Worm (Caenorhabditis elegans): ENCODE data around the gene nhr-127.

DNA sequence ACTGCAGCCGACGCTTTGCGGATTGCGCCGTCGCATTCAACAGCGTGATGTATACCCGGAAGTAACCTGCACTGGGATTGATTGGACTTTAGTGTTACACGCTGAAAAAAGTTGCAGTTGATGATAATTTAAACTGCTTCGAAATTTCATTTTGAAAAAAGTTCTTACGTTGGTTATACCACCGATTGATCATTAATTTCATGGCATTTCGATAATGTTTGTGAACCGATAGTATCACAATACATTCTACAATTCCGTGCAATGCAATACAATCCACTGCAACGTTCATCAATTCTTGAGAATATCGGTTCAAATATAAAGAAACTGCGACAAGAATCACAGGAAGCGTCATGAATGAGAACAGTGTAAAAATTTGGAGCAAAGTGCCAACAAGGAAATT, 24.6 kb upstream of the nhr-127 start, which contains the start of gene F21H7.3:
- TF ChIP-seq tra-4 (tag; optimal IDR thresholded peaks at IDR 0.05), result no peak
- TF ChIP-seq ama-1 (optimal IDR thresholded peaks at IDR 0.05), result no peak
- TF ChIP-seq aly-1 (tag; optimal IDR thresholded peaks at IDR 0.05), result no peak
- no peak for TF ChIP-seq hmbx-1 (tag; optimal IDR thresholded peaks at IDR 0.05)
- no peak for TF ChIP-seq scrt-1 (GFP tag; IDR thresholded peaks at IDR 0.05)
- no peak for TF ChIP-seq pes-1 (GFP tag; IDR thresholded peaks at IDR 0.05)
- TF ChIP-seq hnd-1 (tag; optimal IDR thresholded peaks at IDR 0.05), result no peak
- TF ChIP-seq ets-7 (tag; optimal IDR thresholded peaks at IDR 0.05), result no peak
- no peak for TF ChIP-seq ceh-13 (GFP tag; optimal IDR thresholded peaks at IDR 0.05)
- no peak for TF ChIP-seq F13C5.2 (tag; optimal IDR thresholded peaks at IDR 0.05)
- TF ChIP-seq hmg-4 (GFP tag; optimal IDR thresholded peaks at IDR 0.05), result no peak
